Fruit fly (Drosophila melanogaster): ENCODE data around the gene Burs.

Burs gene

DNA sequence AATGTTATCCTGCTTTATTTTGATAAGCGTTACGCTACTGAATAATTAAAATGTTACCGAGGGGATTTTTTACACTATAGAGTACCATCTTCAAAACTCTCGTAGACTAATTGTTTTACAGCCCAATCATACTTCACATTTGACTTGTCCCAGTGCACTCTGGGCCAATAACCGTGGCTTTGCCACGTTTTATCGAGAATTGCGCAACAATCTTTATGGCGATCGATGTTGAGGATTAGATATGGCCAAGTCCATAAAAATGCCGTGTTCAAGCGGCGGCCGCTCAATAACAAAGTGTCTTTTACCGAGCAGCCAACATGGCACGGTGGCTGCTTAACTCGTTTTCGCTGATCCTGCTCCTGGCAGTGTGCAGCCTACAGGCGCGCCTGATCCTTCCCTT lies 24.3 kb upstream of the Burs start, which contains the start of gene CG31343:
CG31343 (plus strand) TSS at position 279 of the 400 bp plus-strand sequence.
- TF ChIP-seq ttk (optimal IDR thresholded peaks at IDR 0.05) (no peak), Myc (optimal IDR thresholded peaks at IDR 0.05) (no peak), h (optimal IDR thresholded peaks at IDR 0.05) (no peak), Sin3A (optimal IDR thresholded peaks at IDR 0.05) (no peak), insv (optimal IDR thresholded peaks at IDR 0.05) (no peak), psq (optimal IDR thresholded peaks at IDR 0.05) (no peak)

DNA sequence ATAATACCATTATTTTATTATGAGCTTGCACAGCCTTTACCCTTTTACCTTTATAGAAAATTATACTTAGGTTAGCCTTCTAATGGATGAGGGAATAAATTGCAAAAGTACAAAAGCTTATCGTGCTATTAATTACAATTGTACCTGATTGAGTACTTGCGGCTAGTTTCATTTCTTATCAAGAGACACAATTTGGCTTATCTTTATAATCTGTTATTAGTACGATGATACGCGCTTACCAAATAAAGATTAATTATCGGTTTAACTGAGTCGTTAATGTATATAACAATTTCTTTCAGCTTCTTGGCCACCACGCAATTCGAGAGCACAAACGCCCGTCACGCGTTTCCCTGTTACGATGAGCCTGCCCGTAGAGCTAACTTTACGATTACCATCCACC lies 23.4 kb upstream of the Burs start:
- TF ChIP-seq Myc (optimal IDR thresholded peaks at IDR 0.05) (no peak), ttk (optimal IDR thresholded peaks at IDR 0.05) (no peak)

DNA sequence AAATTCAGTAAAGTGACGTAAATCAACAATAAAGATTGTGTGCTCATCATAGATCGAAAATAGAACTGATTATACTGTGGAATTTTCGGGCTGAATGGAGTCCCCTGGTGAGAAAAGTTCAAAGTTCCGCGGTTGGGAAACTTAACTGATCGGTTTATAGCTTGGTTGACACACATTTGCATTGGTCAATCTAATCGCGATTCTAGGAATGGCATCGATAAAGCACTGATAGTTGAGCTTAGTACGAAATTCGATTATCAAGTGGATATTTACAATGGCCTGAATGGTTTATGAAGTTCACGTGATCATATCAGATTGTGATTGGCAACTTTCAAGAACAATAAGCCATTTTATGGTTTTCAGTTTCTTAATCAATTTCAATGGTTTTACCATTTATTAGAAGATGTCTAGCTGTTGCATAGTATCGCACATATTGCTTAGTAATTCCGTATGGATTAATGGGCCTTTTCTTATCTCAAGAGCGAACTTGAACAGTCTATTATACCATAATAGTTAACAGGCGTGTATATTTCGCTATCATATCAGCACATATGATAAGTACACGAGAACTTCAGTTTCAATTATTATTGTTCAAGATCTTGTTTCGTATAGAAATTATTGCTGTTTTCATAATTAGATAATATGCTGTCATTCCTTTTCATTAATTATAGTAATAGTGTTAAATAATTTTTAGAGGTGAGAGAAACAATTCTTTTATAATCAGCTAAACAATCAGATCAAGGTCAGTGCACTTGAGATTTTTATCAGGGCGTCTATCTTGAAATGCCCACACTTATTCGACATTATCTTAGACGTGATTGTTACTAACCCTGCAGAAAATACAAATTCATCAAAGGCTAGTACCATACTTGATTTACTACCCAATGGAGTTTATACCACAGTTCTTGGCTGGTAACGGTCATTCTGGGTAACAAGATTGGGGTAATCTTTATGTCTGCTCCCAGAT lies 20.1 kb upstream of the Burs start, which contains the start of gene CG31233:
CG31233 (plus strand) TSS at position 900 of the 967 bp plus-strand sequence.
- TF ChIP-seq Myc (optimal IDR thresholded peaks at IDR 0.05) (no peak), psq (optimal IDR thresholded peaks at IDR 0.05) (no peak), h (optimal IDR thresholded peaks at IDR 0.05) (no peak), insv (optimal IDR thresholded peaks at IDR 0.05) (no peak), ttk (optimal IDR thresholded peaks at IDR 0.05) (no peak), Sin3A (optimal IDR thresholded peaks at IDR 0.05) (no peak)

DNA sequence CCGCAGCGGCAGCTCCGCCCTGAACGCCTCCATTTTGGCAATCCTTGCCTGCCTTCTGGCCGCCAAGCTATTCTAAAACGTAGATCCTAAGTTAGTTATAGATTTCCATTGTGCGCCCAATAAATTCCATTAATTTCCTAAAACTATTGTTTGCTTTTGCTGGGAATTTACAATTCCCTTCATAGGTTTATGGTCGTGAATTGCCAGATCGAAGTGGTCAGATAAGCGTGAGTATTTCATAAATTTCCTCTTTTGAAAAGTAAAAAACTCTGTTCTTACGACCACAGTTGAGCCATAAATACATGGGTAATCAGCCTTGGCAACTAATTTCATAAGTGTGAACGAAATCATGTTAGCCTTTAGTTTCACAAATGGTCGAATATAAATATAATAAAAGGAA lies 16.2 kb upstream of the Burs start:
- no peak for TF ChIP-seq insv (optimal IDR thresholded peaks at IDR 0.05)
- no peak for TF ChIP-seq ttk (optimal IDR thresholded peaks at IDR 0.05)
- TF ChIP-seq h (optimal IDR thresholded peaks at IDR 0.05): no peak
- TF ChIP-seq Myc (optimal IDR thresholded peaks at IDR 0.05): no peak
- no peak for TF ChIP-seq psq (optimal IDR thresholded peaks at IDR 0.05)
- no peak for TF ChIP-seq Sin3A (optimal IDR thresholded peaks at IDR 0.05)

DNA sequence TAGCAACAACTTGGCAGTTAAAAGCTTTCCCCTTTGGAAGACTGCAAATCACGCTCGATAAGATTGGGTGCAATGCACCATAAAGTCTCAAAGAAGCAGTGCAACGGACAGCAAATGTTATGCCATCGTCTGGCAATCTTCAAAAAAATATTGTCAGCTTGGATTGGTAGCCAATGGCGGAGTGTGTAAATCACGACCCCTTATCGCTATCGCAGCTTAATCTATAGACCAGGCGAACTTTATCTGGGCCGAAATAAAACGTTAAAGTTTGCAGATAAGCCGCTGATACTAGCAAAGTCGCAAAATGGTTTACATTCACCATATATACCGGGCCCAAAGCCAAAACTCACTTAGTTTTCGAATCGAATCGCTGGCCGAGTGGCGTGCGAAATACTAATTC lies 15.3 kb upstream of the Burs start, which contains the start of gene CG31198:
CG31198 (plus strand) TSS at position 351 of the 400 bp plus-strand sequence.
- no peak for TF ChIP-seq h (optimal IDR thresholded peaks at IDR 0.05)
- TF ChIP-seq Myc (optimal IDR thresholded peaks at IDR 0.05): no peak
- no peak for TF ChIP-seq psq (optimal IDR thresholded peaks at IDR 0.05)
- TF ChIP-seq Sin3A (optimal IDR thresholded peaks at IDR 0.05): no peak
- TF ChIP-seq ttk (optimal IDR thresholded peaks at IDR 0.05): no peak
- TF ChIP-seq insv (optimal IDR thresholded peaks at IDR 0.05): no peak

DNA sequence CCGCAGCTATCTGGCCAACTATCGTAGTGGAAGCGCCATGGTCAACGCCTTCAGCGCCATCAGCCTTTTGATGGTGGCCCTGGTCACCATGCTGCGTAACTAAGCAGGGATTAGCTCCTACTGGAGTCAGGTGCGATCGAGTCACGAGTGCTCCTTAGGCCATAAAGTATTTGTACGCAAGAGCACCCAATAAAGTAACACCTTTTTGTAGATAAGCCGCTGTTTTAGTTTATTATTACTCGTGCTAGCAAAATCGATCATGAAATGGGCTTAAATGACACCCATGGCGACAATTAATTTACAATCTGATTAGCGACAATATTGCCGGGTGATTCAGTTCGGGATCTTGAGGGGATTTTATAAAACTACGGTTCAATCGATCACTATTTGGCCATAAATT lies 11.8 kb upstream of the Burs start:
- TF ChIP-seq Myc (optimal IDR thresholded peaks at IDR 0.05): no peak
- TF ChIP-seq h (optimal IDR thresholded peaks at IDR 0.05): no peak

DNA sequence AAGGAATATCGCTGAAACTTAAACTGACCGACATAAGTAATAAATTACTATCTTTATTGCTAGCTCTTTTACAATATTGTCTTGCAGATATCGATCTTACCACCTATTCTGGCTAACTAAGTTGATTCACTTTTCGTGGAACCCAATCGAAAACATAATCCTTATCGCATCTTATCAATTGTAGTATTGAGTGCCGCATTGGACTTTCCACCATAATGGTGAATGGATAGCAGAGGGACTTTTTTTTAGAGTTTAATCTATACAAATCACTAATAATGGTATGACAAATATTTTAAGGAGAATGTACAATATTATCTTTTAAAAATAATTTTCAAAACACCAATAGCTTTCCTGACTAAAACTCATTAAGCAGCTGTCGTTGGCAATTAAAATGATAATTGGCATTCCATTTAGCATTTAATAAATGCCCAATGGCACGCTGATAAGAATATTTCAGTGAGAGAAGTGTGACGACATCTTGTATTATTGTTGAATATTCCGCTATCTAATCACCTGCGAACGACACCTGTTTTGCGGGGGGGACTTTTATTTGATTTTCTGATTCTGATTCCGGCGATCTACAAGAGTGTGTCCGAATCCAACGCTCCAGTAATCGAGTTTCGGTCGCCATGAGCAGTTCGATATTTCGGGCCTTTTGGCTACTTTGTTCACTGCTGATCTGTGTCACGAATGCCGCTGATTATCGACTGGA lies 11.0 kb upstream of the Burs start, which contains the start of gene CG42335:
CG42335 (plus strand) TSS at position 620 of the 712 bp plus-strand sequence.
- TF ChIP-seq psq (optimal IDR thresholded peaks at IDR 0.05): no peak
- no peak for TF ChIP-seq Sin3A (optimal IDR thresholded peaks at IDR 0.05)
- TF ChIP-seq insv (optimal IDR thresholded peaks at IDR 0.05): no peak
- TF ChIP-seq ttk (optimal IDR thresholded peaks at IDR 0.05): no peak
- no peak for TF ChIP-seq h (optimal IDR thresholded peaks at IDR 0.05)
- no peak for TF ChIP-seq Myc (optimal IDR thresholded peaks at IDR 0.05)

DNA sequence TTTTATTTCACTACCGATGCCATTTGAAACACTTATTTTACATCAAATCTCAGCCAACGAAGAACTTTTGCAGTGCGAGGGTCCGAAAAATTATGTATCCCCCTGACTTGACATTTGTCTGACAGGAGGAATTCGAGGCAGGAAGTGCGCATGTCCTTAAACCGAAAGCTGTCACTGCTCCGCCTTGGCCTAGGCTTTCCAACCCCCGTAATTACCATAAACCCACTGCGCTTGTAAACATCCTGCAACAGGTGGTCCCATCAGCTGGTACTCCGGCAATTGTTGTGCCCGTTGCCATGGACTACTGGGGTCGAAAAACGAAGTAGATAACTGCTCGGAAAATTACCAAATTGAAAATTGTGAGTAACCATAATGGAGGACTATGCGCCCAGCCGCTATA lies 6.4 kb downstream of the Burs start, which contains the start of the genes GABA-B-R2 and CG6800:
GABA-B-R2 (minus strand) TSS at position 75 of the 400 bp plus-strand sequence.
CG6800 (plus strand) TSS at position 373 of the 400 bp plus-strand sequence.
- no peak for TF ChIP-seq psq (optimal IDR thresholded peaks at IDR 0.05)
- TF ChIP-seq h (optimal IDR thresholded peaks at IDR 0.05): no peak
- no peak for TF ChIP-seq ttk (optimal IDR thresholded peaks at IDR 0.05)
- no peak for TF ChIP-seq Sin3A (optimal IDR thresholded peaks at IDR 0.05)
- no peak for TF ChIP-seq insv (optimal IDR thresholded peaks at IDR 0.05)
- TF ChIP-seq Myc (optimal IDR thresholded peaks at IDR 0.05): no peak

DNA sequence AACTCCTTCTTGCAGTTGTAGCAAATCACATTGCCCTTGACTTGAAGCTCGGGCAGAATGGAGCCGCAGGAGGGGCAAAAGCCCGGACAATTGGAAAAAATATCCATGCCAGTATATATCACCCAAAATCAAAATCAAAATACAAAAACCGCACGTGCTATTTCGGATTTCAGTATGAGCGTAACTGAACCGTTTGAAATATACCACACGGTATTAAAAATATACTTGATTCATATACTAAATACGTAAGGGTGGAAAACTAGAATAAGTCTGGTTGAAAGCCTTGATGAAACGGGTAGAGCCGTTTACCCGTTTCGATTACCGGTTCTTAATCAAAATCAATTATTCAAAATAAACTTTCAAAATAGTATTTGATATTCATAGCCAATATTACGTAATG lies 8.3 kb downstream of the Burs start, which contains the start of gene Polr1H:
Polr1H (minus strand) TSS at position 188 of the 400 bp plus-strand sequence.
- no peak for TF ChIP-seq Sin3A (optimal IDR thresholded peaks at IDR 0.05)
- TF ChIP-seq insv (optimal IDR thresholded peaks at IDR 0.05): no peak
- TF ChIP-seq h (optimal IDR thresholded peaks at IDR 0.05): no peak
- no peak for TF ChIP-seq ttk (optimal IDR thresholded peaks at IDR 0.05)
- TF ChIP-seq psq (optimal IDR thresholded peaks at IDR 0.05): no peak
- no peak for TF ChIP-seq Myc (optimal IDR thresholded peaks at IDR 0.05)

DNA sequence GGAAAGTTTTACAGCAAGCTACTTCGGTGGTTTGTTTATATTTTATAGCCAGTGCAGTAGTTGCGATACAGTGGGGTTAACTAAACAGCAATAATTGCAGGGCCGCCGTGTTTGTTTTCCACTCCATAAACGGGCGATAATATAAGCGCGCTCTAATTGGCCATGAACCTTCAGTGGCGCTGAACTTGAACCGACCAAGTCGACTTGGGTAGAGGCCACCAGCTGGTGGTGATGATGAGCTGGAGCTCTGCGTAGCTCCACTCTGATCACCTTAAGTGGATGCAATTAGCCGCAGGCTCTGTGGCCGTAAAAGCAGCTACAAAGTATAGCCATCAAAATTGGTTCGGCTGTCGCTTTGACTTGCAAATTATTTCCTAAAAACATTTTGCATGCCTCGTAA lies 10.8 kb downstream of the Burs start:
- TF ChIP-seq ttk (optimal IDR thresholded peaks at IDR 0.05) (no peak), Myc (optimal IDR thresholded peaks at IDR 0.05) (no peak), insv (optimal IDR thresholded peaks at IDR 0.05) (no peak), Sin3A (optimal IDR thresholded peaks at IDR 0.05) (no peak), psq (optimal IDR thresholded peaks at IDR 0.05) (no peak), h (optimal IDR thresholded peaks at IDR 0.05) (no peak)

DNA sequence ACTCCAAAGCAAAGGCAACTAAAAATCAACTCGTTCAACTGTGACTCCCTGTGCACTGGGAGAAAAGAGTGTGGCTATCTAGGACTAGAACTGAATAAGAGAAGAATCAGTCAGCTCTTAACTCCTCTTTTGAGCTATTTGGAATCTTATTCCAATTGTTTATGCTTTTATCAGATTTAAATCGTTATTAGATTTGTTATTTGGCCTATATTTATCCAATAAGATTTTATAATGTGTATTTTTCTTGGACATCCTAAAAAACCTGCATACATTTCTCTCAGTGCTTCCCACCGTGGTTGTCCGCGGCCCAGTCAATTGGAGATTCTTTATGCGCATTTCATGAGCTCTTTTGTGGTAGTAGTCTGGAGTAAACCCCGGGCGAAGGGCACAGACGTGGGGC lies 12.1 kb downstream of the Burs start:
- no peak for TF ChIP-seq Myc (optimal IDR thresholded peaks at IDR 0.05)
- no peak for TF ChIP-seq ttk (optimal IDR thresholded peaks at IDR 0.05)
- no peak for TF ChIP-seq psq (optimal IDR thresholded peaks at IDR 0.05)
- no peak for TF ChIP-seq Sin3A (optimal IDR thresholded peaks at IDR 0.05)
